Worm (Caenorhabditis elegans) whole organism, L1 larva: ENCODE results near the gene pud-1.1.
"Not testable (repeated sequence)": the region's sequence is repeated elsewhere in the genome, so short reads cannot be mapped to it uniquely, and the experiment has no call there.

Experiments
- C16A3.4 ChIP-seq: fragments of 150-350 bp; optimal IDR thresholded peaks from 2 replicates; lab custom pipeline; 2014; ENCODE audit warnings: missing biosample characterization, missing genetic modification characterization
- C34B4.2 ChIP-seq: sonication (generic microtip); optimal IDR thresholded peaks from 2 replicates; lab custom pipeline; 2017; ENCODE audit warnings: mild to moderate bottlenecking, missing genetic modification characterization, missing compliant biosample characterization
- aha-1 ChIP-seq: fragments of 150-350 bp; optimal IDR thresholded peaks from 2 replicates; lab custom pipeline; 2014; ENCODE audit warnings: missing biosample characterization, missing genetic modification characterization
- alr-1 ChIP-seq: fragments of 200-800 bp; sonication (Bioruptor generic); optimal IDR thresholded peaks from 2 replicates; lab custom pipeline; 2018; ENCODE audit warnings: borderline replicate concordance, mild to moderate bottlenecking, missing genetic modification characterization, missing compliant biosample characterization
- ama-1 ChIP-seq: fragments of 150-350 bp; optimal IDR thresholded peaks from 2 replicates; lab custom pipeline; 2014
- blmp-1 ChIP-seq: fragments of 150-350 bp; optimal IDR thresholded peaks from 2 replicates; lab custom pipeline; 2014; ENCODE audit warnings: missing biosample characterization, missing genetic modification characterization
- ceh-63 ChIP-seq: fragments of 200-800 bp; sonication (Bioruptor generic); optimal IDR thresholded peaks from 2 replicates; lab custom pipeline; 2018; ENCODE audit warnings: mild to moderate bottlenecking, missing genetic modification characterization, missing compliant biosample characterization
- ceh-8 ChIP-seq: fragments of 200-800 bp; sonication (Bioruptor generic); optimal IDR thresholded peaks from 2 replicates; lab custom pipeline; 2018; ENCODE audit warnings: mild to moderate bottlenecking, missing genetic modification characterization, moderate library complexity, missing compliant biosample characterization
- ceh-82 ChIP-seq, 3 experiments: fragments of 150-350 bp in 1 of 3; sonication (generic microtip) in 2 of 3; optimal IDR thresholded peaks; 2 replicates each; lab custom pipeline; 2014 to 2017; ENCODE audit warnings: missing biosample characterization in 3 of 3, missing genetic modification characterization in 3 of 3
- ces-1 ChIP-seq: fragments of 150-350 bp; optimal IDR thresholded peaks from 2 replicates; lab custom pipeline; 2014; ENCODE audit warnings: missing biosample characterization, missing genetic modification reagents, missing genetic modification characterization
- dsc-1 ChIP-seq: sonication (generic microtip); optimal IDR thresholded peaks from 2 replicates; lab custom pipeline; 2016; ENCODE audit warnings: mild to moderate bottlenecking, missing genetic modification characterization, missing compliant biosample characterization
- efl-1 ChIP-seq, 4 experiments: fragments of 150-350 bp; optimal IDR thresholded peaks in 3 of 4; peaks in 1 of 4; 1 replicate in 1 of 4; 2 replicates in 3 of 4; lab custom pipeline; 2014; ENCODE audit warnings: missing biosample characterization in 2 of 4, missing genetic modification characterization in 2 of 4, missing genetic modification reagents in 2 of 4
- efl-3 ChIP-seq: fragments of 200-800 bp; sonication (Bioruptor generic); optimal IDR thresholded peaks from 2 replicates; lab custom pipeline; 2018; ENCODE audit warnings: mild to moderate bottlenecking, missing genetic modification characterization, missing compliant biosample characterization
- elt-3 ChIP-seq, 6 experiments: fragments of 150-350 bp in 1 of 6; sonication (generic microtip); optimal IDR thresholded peaks; 2 replicates each; lab custom pipeline; 2017 to 2018; ENCODE audit warnings: missing biosample characterization in 6 of 6, missing genetic modification characterization in 6 of 6, inconsistent platforms in 1 of 6
- ets-5 ChIP-seq: fragments of 200-800 bp; sonication (Bioruptor generic); IDR thresholded peaks from 2 replicates; pipeline ENCODE4 v1.3.6; 2022; ENCODE audit warnings: missing genetic modification characterization, missing compliant biosample characterization
- fkh-10 ChIP-seq: sonication (generic microtip); optimal IDR thresholded peaks from 2 replicates; lab custom pipeline; 2017; ENCODE audit warnings: missing biosample characterization, missing genetic modification reagents, missing genetic modification characterization
- fkh-4 ChIP-seq: sonication (generic microtip); optimal IDR thresholded peaks from 2 replicates; lab custom pipeline; 2016; ENCODE audit warnings: missing compliant biosample characterization, missing genetic modification characterization, borderline replicate concordance
- fos-1 ChIP-seq: fragments of 150-350 bp; optimal IDR thresholded peaks from 2 replicates; lab custom pipeline; 2014; ENCODE audit warnings: missing biosample characterization, missing genetic modification characterization
- irx-1 ChIP-seq: sonication (generic microtip); optimal IDR thresholded peaks from 2 replicates; lab custom pipeline; 2016; ENCODE audit warnings: missing genetic modification characterization, missing compliant biosample characterization
- lir-3 ChIP-seq: sonication (generic microtip); optimal IDR thresholded peaks from 2 replicates; lab custom pipeline; 2016; ENCODE audit warnings: mild to moderate bottlenecking, missing genetic modification characterization, moderate library complexity, missing compliant biosample characterization; ENCODE audit not compliant: poor library complexity
- lsy-2 ChIP-seq, 2 experiments: fragments of 150-350 bp; optimal IDR thresholded peaks; 2 replicates each; lab custom pipeline; 2014; ENCODE audit warnings: missing biosample characterization in 2 of 2, missing genetic modification characterization in 2 of 2
- mep-1 ChIP-seq: fragments of 150-350 bp; optimal IDR thresholded peaks from 2 replicates; lab custom pipeline; 2014; ENCODE audit warnings: missing biosample characterization, missing genetic modification characterization
- nhr-11 ChIP-seq: fragments of 150-350 bp; optimal IDR thresholded peaks from 2 replicates; lab custom pipeline; 2014; ENCODE audit warnings: missing biosample characterization, missing genetic modification characterization
- nhr-12 ChIP-seq: sonication (generic microtip); optimal IDR thresholded peaks from 2 replicates; lab custom pipeline; 2017; ENCODE audit warnings: missing biosample characterization, missing genetic modification characterization
- nhr-237 ChIP-seq: fragments of 150-350 bp; optimal IDR thresholded peaks from 2 replicates; lab custom pipeline; 2014; ENCODE audit warnings: missing biosample characterization, missing genetic modification characterization
- nhr-47 ChIP-seq: sonication (generic microtip); optimal IDR thresholded peaks from 2 replicates; lab custom pipeline; 2016; ENCODE audit warnings: mild to moderate bottlenecking, missing genetic modification characterization, moderate library complexity, missing compliant biosample characterization
- nhr-77 ChIP-seq: fragments of 150-350 bp; optimal IDR thresholded peaks from 2 replicates; lab custom pipeline; 2014; ENCODE audit warnings: missing biosample characterization, missing genetic modification characterization
- nhr-84 ChIP-seq: sonication (generic microtip); optimal IDR thresholded peaks from 2 replicates; lab custom pipeline; 2017; ENCODE audit warnings: missing biosample characterization, missing genetic modification characterization
- nhr-85 ChIP-seq: sonication (generic microtip); peaks from one replicate; lab custom pipeline; 2016; ENCODE audit warnings: missing genetic modification characterization, inconsistent platforms, missing compliant biosample characterization
- nhr-90 ChIP-seq: sonication (generic microtip); optimal IDR thresholded peaks from 2 replicates; lab custom pipeline; 2016; ENCODE audit warnings: mild to moderate bottlenecking, missing genetic modification characterization, missing compliant biosample characterization; ENCODE audit not compliant: poor library complexity
- pqm-1 ChIP-seq: sonication (generic microtip); optimal IDR thresholded peaks from 3 replicates; lab custom pipeline; 2017; ENCODE audit warnings: missing biosample characterization, missing genetic modification characterization
- rnt-1 ChIP-seq: sonication (generic microtip); optimal IDR thresholded peaks from 2 replicates; lab custom pipeline; 2016; ENCODE audit warnings: mild to moderate bottlenecking, missing genetic modification characterization, moderate library complexity, missing compliant biosample characterization
- snpc-4 ChIP-seq: fragments of 150-350 bp; optimal IDR thresholded peaks from 2 replicates; lab custom pipeline; 2014; ENCODE audit warnings: missing biosample characterization, missing genetic modification characterization
- swsn-7 ChIP-seq: sonication (generic microtip); optimal IDR thresholded peaks from 2 replicates; lab custom pipeline; 2016; ENCODE audit warnings: missing genetic modification characterization, missing compliant biosample characterization
- tbx-2 ChIP-seq: sonication (generic microtip); optimal IDR thresholded peaks from 2 replicates; lab custom pipeline; 2016; ENCODE audit warnings: missing genetic modification characterization, missing compliant biosample characterization
- tlp-1 ChIP-seq: fragments of 150-350 bp; optimal IDR thresholded peaks from 2 replicates; lab custom pipeline; 2014; ENCODE audit warnings: missing biosample characterization, missing genetic modification characterization
- zag-1 ChIP-seq: fragments of 150-350 bp; optimal IDR thresholded peaks from 2 replicates; lab custom pipeline; 2014; ENCODE audit warnings: missing biosample characterization, missing genetic modification characterization

The pud-1.1 gene

ce11 chrV:2331616-2332015, 1.4 kb downstream of the pud-1.1 start, which contains the start of gene irld-32:
Gene irld-32, plus strand, starts transcription at chrV:2331916.
- not testable (repeated sequence) for TF ChIP-seq nhr-47, nhr-85, tlp-1 (tag; lab: Kevin White, UChicago)
- TF ChIP-seq, all 84 proteins: peak for 0; not testable (repeated sequence) for 84

- TF ChIP-seq lsy-2 (tag; optimal IDR thresholded peaks at IDR 0.05; lab: Kevin White, UChicago) = no peak
- no peak for TF ChIP-seq nhr-47 (tag; lab: Kevin White, UChicago)
- no peak for TF ChIP-seq nhr-11 (tag; lab: Kevin White, UChicago)
- no peak for TF ChIP-seq elt-3 (tag; optimal IDR thresholded peaks at IDR 0.05; lab: Kevin White, UChicago)
- no peak for TF ChIP-seq efl-1 (optimal IDR thresholded peaks at IDR 0.05; lab: Kevin White, UChicago)
- peak in 1 of 2 experiments; percentile 26 for TF ChIP-seq efl-1 (GFP tag; optimal IDR thresholded peaks at IDR 0.05 in 1 of 2; lab: Kevin White, UChicago)
- TF ChIP-seq snpc-4 (tag; lab: Kevin White, UChicago) = no peak
- no peak for TF ChIP-seq nhr-237 (tag; lab: Kevin White, UChicago)
Measured at ce11 chrV:2336151-2336550, 5.9 kb downstream of the pud-1.1 start, which contains the start of gene irld-28. Gene irld-28, minus strand, starts transcription at chrV:2336251.

ce11 chrV:2338538-2338937, 8.3 kb downstream of the pud-1.1 start, which contains the start of gene irld-29:
Gene irld-29, minus strand, starts transcription at chrV:2338638.
- no peak for TF ChIP-seq fos-1 (tag; lab: Kevin White, UChicago)
- no peak for TF ChIP-seq ces-1 (GFP tag; lab: Kevin White, UChicago)
- TF ChIP-seq ceh-8 (GFP tag; lab: Kevin White, UChicago) = no peak
- no peak for TF ChIP-seq nhr-77
- TF ChIP-seq C34B4.2 (tag; lab: Kevin White, UChicago) = no peak
- no peak for TF ChIP-seq nhr-85 (tag; lab: Kevin White, UChicago)
- TF ChIP-seq zag-1 (tag; lab: Kevin White, UChicago) = no peak
- no peak for TF ChIP-seq nhr-84 (tag; lab: Kevin White, UChicago)
- no peak for TF ChIP-seq ceh-63 (GFP tag; lab: Kevin White, UChicago)
- TF ChIP-seq dsc-1 (tag; lab: Kevin White, UChicago) = no peak
- no peak for TF ChIP-seq mep-1 (tag; lab: Kevin White, UChicago)
- no peak for TF ChIP-seq ceh-82 (tag; optimal IDR thresholded peaks at IDR 0.05; lab: Kevin White, UChicago)
- TF ChIP-seq nhr-90 (tag; lab: Kevin White, UChicago) = no peak
- no peak for TF ChIP-seq nhr-12
- no peak for TF ChIP-seq rnt-1 (tag; lab: Kevin White, UChicago)
- no peak for TF ChIP-seq fkh-4 (tag; lab: Kevin White, UChicago)
- no peak for TF ChIP-seq irx-1
- no peak for TF ChIP-seq C16A3.4 (tag; lab: Kevin White, UChicago)
- TF ChIP-seq aha-1 (tag; lab: Kevin White, UChicago) = no peak
- no peak for TF ChIP-seq blmp-1 (tag; lab: Kevin White, UChicago)

- TF ChIP-seq C34B4.2 (tag; lab: Kevin White, UChicago) (no peak), pqm-1 (tag; lab: Kevin White, UChicago) (no peak), ets-5 (GFP tag; lab: Robert Waterston, UW) (no peak), ama-1 (lab: Kevin White, UChicago) (no peak), nhr-84 (tag; lab: Kevin White, UChicago) (no peak), tbx-2 (tag; lab: Kevin White, UChicago) (no peak), efl-3 (GFP tag; lab: Kevin White, UChicago) (no peak), swsn-7 (tag; lab: Kevin White, UChicago) (no peak), lir-3 (tag; lab: Kevin White, UChicago) (no peak), elt-3 (tag; optimal IDR thresholded peaks at IDR 0.05; lab: Kevin White, UChicago) (no peak), alr-1 (tag; lab: Kevin White, UChicago) (no peak), fkh-10 (GFP tag; lab: Kevin White, UChicago) (no peak), ceh-8 (GFP tag; lab: Kevin White, UChicago) (no peak)
Measured at ce11 chrV:2341285-2341684, 11.1 kb downstream of the pud-1.1 start, which contains the start of gene irld-30. Gene irld-30, minus strand, starts transcription at chrV:2341385.
